Fruit fly (Drosophila melanogaster) S2 (cell line): ENCODE measurements around the gene CG33770.
A peak's percentile ranks its signal among the peaks of the same experiment; 100 is the strongest.

ENCODE experiments used
- CG8478 ChIP-seq: fragments of >200 bp; optimal IDR thresholded peaks from 2 replicates; lab custom pipeline; 2018
- CTCF ChIP-seq, 2 experiments: fragments of >200 bp; optimal IDR thresholded peaks; 2 replicates each; lab custom pipeline; 2018

DNA sequence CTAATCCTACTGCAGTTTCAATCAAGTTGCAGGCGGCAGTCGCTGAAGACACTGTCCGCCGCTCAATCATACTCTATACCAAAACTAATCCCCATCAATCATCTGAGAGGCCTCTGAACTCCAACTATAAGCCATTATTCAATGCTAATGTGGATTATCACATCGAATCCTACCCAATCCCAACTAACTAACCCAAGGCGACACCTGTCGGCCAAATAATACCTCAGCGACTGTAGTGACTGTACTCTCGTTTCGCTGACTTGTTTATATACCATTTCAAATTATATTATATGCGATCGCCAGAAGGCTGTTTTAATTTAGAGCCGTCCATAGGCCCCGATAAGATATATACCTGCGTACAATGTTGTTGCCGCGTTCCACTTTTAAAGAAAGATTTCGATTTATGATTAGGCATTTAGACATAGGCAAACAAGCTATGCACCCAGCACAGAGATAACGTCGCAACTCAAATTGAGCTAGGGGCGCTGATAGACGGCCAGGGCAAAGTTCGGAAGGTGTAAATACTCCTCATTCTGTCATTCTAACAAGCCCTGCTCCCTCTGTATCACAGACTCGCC, 23.3 kb downstream of the CG33770 start:
- TF ChIP-seq CTCF (optimal IDR thresholded peaks at IDR 0.05; lab: Kevin White, UChicago): peak; percentile 72 to 73
- TF ChIP-seq CG8478 (lab: Kevin White, UChicago): no peak
